Worm (Caenorhabditis elegans) whole organism, early embryonic: ENCODE results near the gene hdl-2.

Experiments
- B0310.2 ChIP-seq: sonication (generic microtip); optimal IDR thresholded peaks from 2 replicates; lab custom pipeline; 2016; ENCODE audit warnings: mild to moderate bottlenecking, missing genetic modification characterization, missing compliant biosample characterization
- F13C5.2 ChIP-seq: sonication (generic microtip); optimal IDR thresholded peaks from 2 replicates; lab custom pipeline; 2017; ENCODE audit warnings: mild to moderate bottlenecking, missing genetic modification characterization, inconsistent platforms, missing compliant biosample characterization
- flt-1 ChIP-seq: fragments of 200-800 bp; sonication (Bioruptor generic); IDR thresholded peaks from 2 replicates; pipeline ENCODE4 v1.3.6; 2022; ENCODE audit warnings: missing genetic modification characterization, missing compliant biosample characterization
- hmbx-1 ChIP-seq: sonication (generic microtip); optimal IDR thresholded peaks from 2 replicates; lab custom pipeline; 2016; ENCODE audit warnings: mild to moderate bottlenecking, missing genetic modification characterization, missing compliant biosample characterization
- tbx-37 ChIP-seq: fragments of 200-800 bp; sonication (Bioruptor generic); conservative IDR thresholded peaks from 2 replicates; pipeline ENCODE4 v1.3.6; 2022; ENCODE audit warnings: missing genetic modification reagents, missing genetic modification characterization, missing compliant biosample characterization

- TF ChIP-seq tbx-37 (GFP tag; lab: Robert Waterston, UW) (no peak), B0310.2 (tag; lab: Kevin White, UChicago) (no peak), hmbx-1 (tag; lab: Kevin White, UChicago) (no peak), F13C5.2 (tag; lab: Kevin White, UChicago) (no peak), flt-1 (GFP tag; lab: Robert Waterston, UW) (no peak)
These were observed 52.6 kb downstream of the hdl-2 start for ce11 chrIV:8926511-8926910.
